Worm (Caenorhabditis elegans) whole organism, early embryonic: ENCODE results near the gene txt-13.

ENCODE experiments used
- B0310.2 ChIP-seq: sonication (generic microtip); optimal IDR thresholded peaks from 2 replicates; lab custom pipeline; 2016; ENCODE audit warnings: mild to moderate bottlenecking, missing genetic modification characterization, missing compliant biosample characterization
- aly-1 ChIP-seq: sonication (generic microtip); optimal IDR thresholded peaks from 2 replicates; lab custom pipeline; 2016; ENCODE audit warnings: missing genetic modification characterization, missing compliant biosample characterization
- ama-1 ChIP-seq: fragments of 150-350 bp; optimal IDR thresholded peaks from 2 replicates; lab custom pipeline; 2014
- ceh-36 ChIP-seq: sonication (generic microtip); optimal IDR thresholded peaks from 2 replicates; lab custom pipeline; 2016; ENCODE audit warnings: missing genetic modification characterization, inconsistent platforms, missing compliant biosample characterization
- ets-7 ChIP-seq: sonication (generic microtip); optimal IDR thresholded peaks from 2 replicates; lab custom pipeline; 2016; ENCODE audit warnings: missing genotype, missing genetic modification characterization, missing compliant biosample characterization
- flt-1 ChIP-seq: fragments of 200-800 bp; sonication (Bioruptor generic); IDR thresholded peaks from 2 replicates; pipeline ENCODE4 v1.3.6; 2022; ENCODE audit warnings: missing genetic modification characterization, missing compliant biosample characterization
- hmbx-1 ChIP-seq: sonication (generic microtip); optimal IDR thresholded peaks from 2 replicates; lab custom pipeline; 2016; ENCODE audit warnings: mild to moderate bottlenecking, missing genetic modification characterization, missing compliant biosample characterization
- hmg-4 ChIP-seq: fragments of 200-800 bp; sonication (Bioruptor generic); optimal IDR thresholded peaks from 2 replicates; lab custom pipeline; 2018; ENCODE audit warnings: mild to moderate bottlenecking, missing genetic modification characterization, missing compliant biosample characterization
- hnd-1 ChIP-seq: sonication (generic microtip); optimal IDR thresholded peaks from 2 replicates; lab custom pipeline; 2016; ENCODE audit warnings: missing genetic modification characterization, missing compliant biosample characterization
- scrt-1 ChIP-seq: fragments of 200-800 bp; sonication (Bioruptor generic); IDR thresholded peaks from 2 replicates; pipeline ENCODE4 v1.3.6; 2022; ENCODE audit warnings: missing genetic modification characterization, missing compliant biosample characterization
- sea-1 ChIP-seq: fragments of 200-800 bp; sonication (Bioruptor generic); conservative IDR thresholded peaks from 2 replicates; pipeline ENCODE4 v1.3.6; 2022; ENCODE audit warnings: missing genetic modification characterization, missing compliant biosample characterization
- tbx-11 ChIP-seq: fragments of 200-800 bp; sonication (Bioruptor generic); IDR thresholded peaks from 2 replicates; pipeline ENCODE4 v1.3.6; 2022; ENCODE audit warnings: missing genetic modification characterization, missing compliant biosample characterization
- tbx-37 ChIP-seq: fragments of 200-800 bp; sonication (Bioruptor generic); conservative IDR thresholded peaks from 2 replicates; pipeline ENCODE4 v1.3.6; 2022; ENCODE audit warnings: missing genetic modification reagents, missing genetic modification characterization, missing compliant biosample characterization
- tra-4 ChIP-seq: sonication (generic microtip); optimal IDR thresholded peaks from 2 replicates; lab custom pipeline; 2017; ENCODE audit warnings: missing genetic modification characterization, missing compliant biosample characterization

DNA sequence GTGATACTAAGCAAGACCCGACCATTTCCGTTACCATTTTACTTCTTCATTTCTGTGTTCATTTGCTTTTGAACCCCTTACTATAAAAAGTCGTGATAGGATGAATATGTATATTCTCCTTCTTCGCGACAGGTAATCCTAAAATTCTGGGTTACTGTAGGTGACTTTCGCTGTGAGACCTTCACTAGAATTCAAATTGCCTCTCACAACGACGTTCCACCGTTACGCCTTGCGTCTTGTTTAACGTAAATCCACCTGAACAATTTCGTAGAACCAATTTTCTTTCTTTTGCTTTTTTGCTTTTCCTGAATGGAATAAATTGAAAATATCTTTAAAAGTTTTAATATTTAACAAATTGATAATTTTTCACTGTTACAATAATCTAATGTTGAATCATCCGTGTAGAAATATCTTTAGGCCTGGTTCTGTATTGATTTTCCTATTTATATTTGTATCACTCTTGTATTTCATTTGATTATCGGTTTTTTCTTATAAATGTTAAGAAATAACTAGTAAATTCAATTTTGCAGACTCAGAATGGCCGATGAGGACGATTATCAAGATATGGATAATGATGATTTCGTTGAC is 8.5 kb downstream of the txt-13 start, which contains the start of gene rpb-6:
- TF ChIP-seq hnd-1 (tag; lab: Kevin White, UChicago) (no peak), sea-1 (GFP tag; lab: Robert Waterston, UW) (no peak), scrt-1 (no peak), aly-1 (tag; lab: Kevin White, UChicago) (no peak), hmg-4 (no peak), ceh-36 (no peak), ama-1 (lab: Kevin White, UChicago) (no peak), hmbx-1 (tag; lab: Kevin White, UChicago) (no peak), flt-1 (GFP tag; lab: Robert Waterston, UW) (no peak), B0310.2 (no peak), ets-7 (tag; lab: Kevin White, UChicago) (no peak), tbx-37 (GFP tag; lab: Robert Waterston, UW) (no peak), tra-4 (no peak), tbx-11 (no peak)
